Worm (Caenorhabditis elegans) whole organism, L4/young adult: ENCODE results near the gene Y53F4B.1.

ENCODE experiments used
- dao-5 ChIP-seq: sonication (generic microtip); optimal IDR thresholded peaks from 2 replicates; lab custom pipeline; 2016; ENCODE audit warnings: missing genotype, missing genetic modification characterization, moderate library complexity, missing compliant biosample characterization
- him-1 ChIP-seq: sonication (generic microtip); optimal IDR thresholded peaks from 2 replicates; lab custom pipeline; 2016; ENCODE audit warnings: missing genotype, missing genetic modification reagents, missing genetic modification characterization, missing compliant biosample characterization

DNA sequence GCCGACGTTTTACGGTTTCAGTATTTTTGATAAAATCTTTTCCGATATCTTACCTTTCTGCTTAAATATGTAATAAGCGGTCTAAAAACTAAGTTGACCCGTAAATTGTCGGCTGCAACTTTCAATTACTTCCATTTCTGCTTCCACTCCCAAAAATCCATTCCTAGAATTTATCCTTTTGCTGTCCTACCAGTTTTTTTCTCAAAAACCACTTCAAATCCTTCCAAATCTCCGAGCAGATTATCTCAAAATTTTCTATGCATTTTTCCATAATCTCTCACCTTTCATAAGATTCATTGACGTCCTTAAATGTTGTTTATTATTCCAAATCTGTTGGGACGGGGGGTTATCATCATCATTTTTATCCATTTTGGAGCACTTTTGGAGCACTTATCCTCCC lies 17.0 kb downstream of the Y53F4B.1 start:
- TF ChIP-seq him-1 (tag; lab: Kevin White, UChicago) (no peak), dao-5 (tag; lab: Kevin White, UChicago) (no peak)
